Fruit fly (Drosophila melanogaster) whole organism, embryonic: ENCODE results near the gene Nt5b.

ENCODE experiments used
- Atf6 ChIP-seq: fragments of 200-800 bp; sonication (Bioruptor generic); IDR thresholded peaks from 2 replicates; pipeline ENCODE4 v1.3.6; 2022; ENCODE audit warnings: missing biosample characterization, missing genetic modification characterization
- C15 ChIP-seq: fragments of 200-800 bp; sonication (Bioruptor generic); IDR thresholded peaks from 3 replicates; pipeline ENCODE4 v1.3.6; 2022; ENCODE audit warnings: missing biosample characterization, missing genetic modification characterization
- CG10462 ChIP-seq: fragments of 200-800 bp; sonication (Bioruptor generic); optimal IDR thresholded peaks from 2 replicates; lab custom pipeline; 2016; ENCODE audit warnings: missing biosample characterization, missing genetic modification characterization
- CG11504 ChIP-seq: fragments of 200-800 bp; sonication (Bioruptor generic); optimal IDR thresholded peaks from 3 replicates; lab custom pipeline; 2019; ENCODE audit warnings: missing biosample characterization, mild to moderate bottlenecking, missing genetic modification characterization, moderate library complexity
- CG14014 ChIP-seq: fragments of 200-800 bp; sonication (Bioruptor generic); IDR thresholded peaks from 2 replicates; pipeline ENCODE4 v1.3.6; 2022; ENCODE audit warnings: missing biosample characterization, missing genetic modification characterization
- CG14667 ChIP-seq: fragments of 200-800 bp; sonication (Bioruptor generic); IDR thresholded peaks from 2 replicates; pipeline ENCODE4 v1.3.6; 2022; ENCODE audit warnings: missing biosample characterization, missing genetic modification characterization
- CG15601 ChIP-seq: fragments of 200-800 bp; sonication (Bioruptor generic); optimal IDR thresholded peaks from 3 replicates; lab custom pipeline; 2019; ENCODE audit warnings: missing biosample characterization, mild to moderate bottlenecking, missing genetic modification characterization, moderate library complexity
- CG1603 ChIP-seq: fragments of 200-800 bp; sonication (Bioruptor generic); optimal IDR thresholded peaks from 2 replicates; lab custom pipeline; 2019; ENCODE audit warnings: missing biosample characterization, mild to moderate bottlenecking, missing genetic modification characterization, moderate library complexity
- CG1647 ChIP-seq: fragments of 200-800 bp; sonication (Bioruptor generic); optimal IDR thresholded peaks from 3 replicates; lab custom pipeline; 2016; ENCODE audit warnings: missing biosample characterization, missing genetic modification characterization
- CG16779 ChIP-seq: fragments of 200-800 bp; sonication (Bioruptor generic); IDR thresholded peaks from 2 replicates; pipeline ENCODE4 v1.3.6; 2022; ENCODE audit warnings: missing biosample characterization, missing genetic modification characterization
- CG17385 ChIP-seq: fragments of 200-800 bp; sonication (Bioruptor generic); optimal IDR thresholded peaks from 3 replicates; lab custom pipeline; 2018; ENCODE audit warnings: missing biosample characterization, mild to moderate bottlenecking, missing genetic modification characterization
- CG1792 ChIP-seq: fragments of 200-800 bp; sonication (Bioruptor generic); optimal IDR thresholded peaks from 2 replicates; lab custom pipeline; 2016; ENCODE audit warnings: missing biosample characterization, missing genetic modification characterization
- CG18262 ChIP-seq: fragments of 200-800 bp; optimal IDR thresholded peaks from 3 replicates; lab custom pipeline; 2019; ENCODE audit warnings: missing biosample characterization, mild to moderate bottlenecking, missing genetic modification characterization, moderate library complexity
- CG18619 ChIP-seq: fragments of 200-800 bp; sonication (Bioruptor generic); optimal IDR thresholded peaks from 3 replicates; lab custom pipeline; 2017; ENCODE audit warnings: missing biosample characterization, mild to moderate bottlenecking, missing genetic modification characterization
- CG2129 ChIP-seq: fragments of 200-800 bp; sonication (Bioruptor generic); IDR thresholded peaks from 2 replicates; pipeline ENCODE4 v1.3.6; 2022; ENCODE audit warnings: missing biosample characterization, missing genetic modification characterization; ENCODE audit not compliant: partially characterized antibody
- CG3065 ChIP-seq: fragments of 200-800 bp; sonication (Bioruptor generic); optimal IDR thresholded peaks from 2 replicates; lab custom pipeline; 2016; ENCODE audit warnings: missing biosample characterization, missing genetic modification characterization
- CG31388 ChIP-seq: fragments of 200-800 bp; sonication (Bioruptor generic); optimal IDR thresholded peaks from 2 replicates; lab custom pipeline; 2016; ENCODE audit warnings: missing biosample characterization, missing genetic modification characterization
- CG32772 ChIP-seq: fragments of 200-800 bp; sonication (Bioruptor generic); IDR thresholded peaks from 2 replicates; pipeline ENCODE4 v1.3.6; 2022; ENCODE audit warnings: missing biosample characterization, missing genetic modification characterization
- CG4820 ChIP-seq: fragments of 200-800 bp; sonication (Bioruptor generic); optimal IDR thresholded peaks from 3 replicates; lab custom pipeline; 2016; ENCODE audit warnings: missing biosample characterization, missing genetic modification characterization
- CG6683 ChIP-seq: fragments of 200-800 bp; sonication (Bioruptor generic); optimal IDR thresholded peaks from 2 replicates; lab custom pipeline; 2017; ENCODE audit warnings: missing biosample characterization, mild to moderate bottlenecking, missing genetic modification characterization, missing genetic modification reagents
- CkIIα-i1 ChIP-seq: fragments of 200-800 bp; sonication (Bioruptor generic); IDR thresholded peaks from 2 replicates; pipeline ENCODE4 v1.3.6; 2022; ENCODE audit warnings: missing biosample characterization, missing genetic modification characterization
- Dp ChIP-seq: fragments of 200-800 bp; sonication (Bioruptor generic); optimal IDR thresholded peaks from 2 replicates; lab custom pipeline; 2018; ENCODE audit warnings: missing biosample characterization, mild to moderate bottlenecking, missing genetic modification characterization, moderate library complexity
- Elba2 ChIP-seq: fragments of 200-800 bp; sonication (Bioruptor generic); optimal IDR thresholded peaks from 3 replicates; lab custom pipeline; 2016; ENCODE audit warnings: missing biosample characterization, missing genetic modification characterization
- Ets97D ChIP-seq: fragments of 200-800 bp; sonication (Bioruptor generic); optimal IDR thresholded peaks from 3 replicates; lab custom pipeline; 2016; ENCODE audit warnings: missing biosample characterization, missing genetic modification characterization
- HLH4C ChIP-seq: fragments of 200-800 bp; sonication (Bioruptor generic); IDR thresholded peaks from 3 replicates; pipeline ENCODE4 v1.3.6; 2022; ENCODE audit warnings: missing biosample characterization, missing genetic modification characterization; ENCODE audit not compliant: partially characterized antibody
- Lhr ChIP-seq: fragments of 200-800 bp; sonication (Bioruptor generic); optimal IDR thresholded peaks from 3 replicates; lab custom pipeline; 2017; ENCODE audit warnings: mild to moderate bottlenecking, missing biosample characterization, missing genetic modification reagents, missing genetic modification characterization
- Max ChIP-seq: fragments of 200-800 bp; sonication (Bioruptor generic); optimal IDR thresholded peaks from 2 replicates; lab custom pipeline; 2016; ENCODE audit warnings: missing biosample characterization, mild to moderate bottlenecking, missing genetic modification characterization
- Neu2 ChIP-seq: fragments of 200-800 bp; sonication (Bioruptor generic); optimal IDR thresholded peaks from 3 replicates; lab custom pipeline; 2016; ENCODE audit warnings: missing biosample characterization, missing genetic modification characterization, borderline replicate concordance
- Oaz ChIP-seq: fragments of 200-800 bp; sonication (Bioruptor generic); IDR thresholded peaks from 2 replicates; pipeline ENCODE4 v1.3.6; 2022; ENCODE audit warnings: missing biosample characterization, missing genetic modification characterization
- Side ChIP-seq: fragments of 200-800 bp; sonication (Bioruptor generic); optimal IDR thresholded peaks from 2 replicates; lab custom pipeline; 2016; ENCODE audit warnings: missing biosample characterization, missing genetic modification characterization
- Ssrp ChIP-seq: fragments of 200-800 bp; sonication (Bioruptor generic); optimal IDR thresholded peaks from 2 replicates; lab custom pipeline; 2018; ENCODE audit warnings: missing biosample characterization, mild to moderate bottlenecking, missing genetic modification characterization, moderate library complexity
- Stat92E ChIP-seq, 3 experiments: fragments of >200 bp in 2 of 3; fragments of 200-800 bp in 1 of 3; sonication (Bioruptor generic) in 1 of 3; optimal IDR thresholded peaks; 2 replicates each; lab custom pipeline; 2017 to 2019; ENCODE audit warnings: missing biosample characterization in 3 of 3, missing genetic modification characterization in 3 of 3, mild to moderate bottlenecking in 1 of 3, moderate library complexity in 1 of 3
- Taf1 ChIP-seq: fragments of 200-800 bp; sonication (Bioruptor generic); IDR thresholded peaks from 2 replicates; pipeline ENCODE4 v1.3.6; 2022; ENCODE audit warnings: missing biosample characterization, missing genetic modification characterization
- ab ChIP-seq: fragments of 200-800 bp; sonication (Bioruptor generic); optimal IDR thresholded peaks from 2 replicates; lab custom pipeline; 2016; ENCODE audit warnings: missing biosample characterization, missing genetic modification characterization
- ash1 ChIP-seq: fragments of 200-800 bp; sonication (Bioruptor generic); optimal IDR thresholded peaks from 2 replicates; lab custom pipeline; 2018; ENCODE audit warnings: missing biosample characterization, mild to moderate bottlenecking, missing genetic modification characterization
- crol ChIP-seq: fragments of 200-800 bp; sonication (Bioruptor generic); IDR thresholded peaks from 2 replicates; pipeline ENCODE4 v1.3.6; 2022; ENCODE audit warnings: missing biosample characterization, missing genetic modification characterization
- disco-r ChIP-seq: fragments of 200-800 bp; sonication (Bioruptor generic); optimal IDR thresholded peaks from 2 replicates; lab custom pipeline; 2016; ENCODE audit warnings: missing biosample characterization, missing genetic modification characterization
- exex ChIP-seq: fragments of 200-800 bp; sonication (Bioruptor generic); optimal IDR thresholded peaks from 4 replicates; lab custom pipeline; 2018; ENCODE audit warnings: missing biosample characterization, mild to moderate bottlenecking, missing genetic modification characterization, moderate library complexity
- gfzf ChIP-seq: fragments of 200-800 bp; sonication (Bioruptor generic); optimal IDR thresholded peaks from 2 replicates; lab custom pipeline; 2016; ENCODE audit warnings: missing biosample characterization, mild to moderate bottlenecking, missing genetic modification characterization, moderate library complexity
- grn ChIP-seq: fragments of 200-800 bp; sonication (Bioruptor generic); optimal IDR thresholded peaks from 3 replicates; lab custom pipeline; 2017; ENCODE audit warnings: missing biosample characterization, missing genetic modification characterization
- gsb ChIP-seq: fragments of 200-800 bp; sonication (Bioruptor generic); IDR thresholded peaks from 2 replicates; pipeline ENCODE4 v1.3.6; 2022; ENCODE audit warnings: missing biosample characterization, missing genetic modification characterization
- hbn ChIP-seq: fragments of 200-800 bp; sonication (Bioruptor generic); IDR thresholded peaks from 2 replicates; pipeline ENCODE4 v1.3.6; 2022; ENCODE audit warnings: missing biosample characterization, missing genetic modification characterization; ENCODE audit not compliant: partially characterized antibody
- lola ChIP-seq, 3 experiments: fragments of >200 bp in 2 of 3; fragments of 200-800 bp in 1 of 3; sonication (Bioruptor generic) in 1 of 3; optimal IDR thresholded peaks; 2 replicates each; lab custom pipeline; 2017 to 2019; ENCODE audit warnings: missing biosample characterization in 3 of 3, missing genetic modification characterization in 3 of 3, mild to moderate bottlenecking in 1 of 3, moderate library complexity in 1 of 3
- mam ChIP-seq: fragments of 200-800 bp; sonication (Bioruptor generic); optimal IDR thresholded peaks from 3 replicates; lab custom pipeline; 2016; ENCODE audit warnings: missing biosample characterization, missing genetic modification characterization
- onecut ChIP-seq: fragments of 200-800 bp; sonication (Bioruptor generic); IDR thresholded peaks from 2 replicates; pipeline ENCODE4 v1.3.6; 2022; ENCODE audit warnings: missing biosample characterization, missing genetic modification characterization
- otp ChIP-seq: fragments of 200-800 bp; sonication (Bioruptor generic); IDR thresholded peaks from 3 replicates; pipeline ENCODE4, ENCODE4 v1.3.6; 2022; ENCODE audit warnings: missing biosample characterization, missing genetic modification characterization
- sens-2 ChIP-seq: fragments of 200-800 bp; sonication (Bioruptor generic); IDR thresholded peaks from 2 replicates; pipeline ENCODE4 v1.3.6; 2022; ENCODE audit warnings: missing biosample characterization, missing genetic modification characterization
- sob ChIP-seq: fragments of 200-800 bp; sonication (Bioruptor generic); IDR thresholded peaks from 2 replicates; pipeline ENCODE4 v1.3.6; 2022; ENCODE audit warnings: missing biosample characterization, missing genetic modification characterization

Gene Nt5b

dm6 chrX:18367806-18368643, 41.9 kb downstream of the Nt5b start (continued):
- TF ChIP-seq CG32772 (GFP tag; lab: Robert Waterston, UW) (peak; percentile 54), Atf6 (peak; percentile 75), CG17385 (GFP tag; lab: Kevin White, UChicago) (peak; percentile 62), disco-r (GFP tag; lab: Kevin White, UChicago) (peak; percentile 54), Lhr (GFP tag; lab: Kevin White, UChicago) (peak; percentile 20), hbn (no peak), Stat92E (GFP tag; optimal IDR thresholded peaks at IDR 0.05; lab: Kevin White, UChicago) (no peak), ab (peak; percentile 42), ash1 (GFP tag; lab: Kevin White, UChicago) (peak; percentile 54), CG18619 (peak; percentile 72), onecut (GFP tag; lab: Robert Waterston, UW) (peak; percentile 60), CG15601 (tag; lab: Kevin White, UChicago) (peak; percentile 32), mam (GFP tag; lab: Kevin White, UChicago) (peak; percentile 82), crol (GFP tag; lab: Robert Waterston, UW) (no peak), CG14667 (GFP tag; lab: Robert Waterston, UW) (peak; percentile 28; the same call in 1 of the 2 replicates), CG1792 (GFP tag; lab: Kevin White, UChicago) (peak; percentile 61), sob (GFP tag; lab: Robert Waterston, UW) (peak; percentile 79), Neu2 (GFP tag; lab: Kevin White, UChicago) (no peak), sens-2 (peak; percentile 49; the same call in 1 of the 2 replicates), CG14014 (GFP tag; lab: Robert Waterston, UW) (peak; percentile 84), grn (GFP tag; lab: Kevin White, UChicago) (peak; percentile 61), C15 (GFP tag; lab: Robert Waterston, UW) (peak; percentile 77), CG2129 (GFP tag; lab: Robert Waterston, UW) (no peak), CG1603 (tag; lab: Kevin White, UChicago) (peak; percentile 84), CG6683 (peak; percentile 41), Side (GFP tag; lab: Kevin White, UChicago) (peak; percentile 72), Ssrp (tag; lab: Kevin White, UChicago) (peak; percentile 23), CG1647 (GFP tag; lab: Kevin White, UChicago) (peak; percentile 56), Elba2 (GFP tag; lab: Kevin White, UChicago) (no peak), CG31388 (GFP tag; lab: Kevin White, UChicago) (no peak), CG3065 (GFP tag; lab: Kevin White, UChicago) (no peak), Taf1 (peak; percentile 80), Ets97D (GFP tag; lab: Kevin White, UChicago) (peak; percentile 1), Oaz (GFP tag; lab: Robert Waterston, UW) (peak; percentile 73), Dp (no peak), Max (GFP tag; lab: Kevin White, UChicago) (peak; percentile 19), gsb (GFP tag; lab: Robert Waterston, UW) (peak; percentile 44; the same call in 1 of the 2 replicates), CG10462 (GFP tag; lab: Kevin White, UChicago) (no peak), otp (GFP tag; lab: Robert Waterston, UW) (peak; percentile 77; the same call in 2 of the 3 replicates), CG4820 (peak; percentile 53), CG18262 (peak; percentile 55), gfzf (GFP tag; lab: Kevin White, UChicago) (no peak), HLH4C (GFP tag; lab: Robert Waterston, UW) (no peak), CG11504 (tag; lab: Kevin White, UChicago) (peak; percentile 60), CG16779 (GFP tag; lab: Robert Waterston, UW) (peak; percentile 72), CkIIα-i1 (GFP tag; lab: Robert Waterston, UW) (no peak), exex (tag; lab: Kevin White, UChicago) (peak; percentile 88), lola (GFP tag; optimal IDR thresholded peaks at IDR 0.05; lab: Kevin White, UChicago) (peak in 2 of 3 experiments; percentile 8 to 15)
